Worm (Caenorhabditis elegans) whole organism, midembryonic: ENCODE data around the gene C56E10.3.

Experiments
- T22C8.4 ChIP-seq: fragments of 200-800 bp; sonication (Bioruptor generic); IDR thresholded peaks from 2 replicates; pipeline ENCODE4 v1.3.6; 2022; ENCODE audit warnings: missing genetic modification characterization, missing compliant biosample characterization
- cog-1 ChIP-seq: sonication (generic microtip); optimal IDR thresholded peaks from 2 replicates; lab custom pipeline; 2016; ENCODE audit warnings: missing genetic modification characterization, missing compliant biosample characterization
- flt-1 ChIP-seq: fragments of 200-800 bp; sonication (Bioruptor generic); IDR thresholded peaks from 2 replicates; pipeline ENCODE4 v1.3.6; 2022; ENCODE audit warnings: missing genetic modification characterization, missing compliant biosample characterization
- klf-2 ChIP-seq: fragments of 200-800 bp; sonication (Bioruptor generic); conservative IDR thresholded peaks from 2 replicates; pipeline ENCODE4 v1.3.6; 2022; ENCODE audit warnings: missing genetic modification reagents, missing genetic modification characterization, missing compliant biosample characterization
- med-1 ChIP-seq: sonication (generic microtip); optimal IDR thresholded peaks from 2 replicates; lab custom pipeline; 2017; ENCODE audit warnings: missing genetic modification characterization, mild to moderate bottlenecking, missing compliant biosample characterization, antibody characterized with exemption, missing genetic modification reagents; ENCODE audit not compliant: insufficient read depth
- ref-1 ChIP-seq: fragments of 200-800 bp; sonication (Bioruptor generic); conservative IDR thresholded peaks from 2 replicates; pipeline ENCODE4 v1.3.6; 2022; ENCODE audit warnings: missing genetic modification reagents, missing genetic modification characterization, missing compliant biosample characterization
- tab-1 ChIP-seq: fragments of 200-800 bp; sonication (Bioruptor generic); IDR thresholded peaks from 2 replicates; pipeline ENCODE4 v1.3.6; 2022; ENCODE audit warnings: missing genetic modification characterization, missing compliant biosample characterization
- ztf-23 ChIP-seq: fragments of 200-800 bp; sonication (Bioruptor generic); IDR thresholded peaks from 2 replicates; pipeline ENCODE4 v1.3.6; 2022; ENCODE audit warnings: missing genetic modification reagents, missing genetic modification characterization, missing compliant biosample characterization
- ztf-29 ChIP-seq: fragments of 200-800 bp; sonication (Bioruptor generic); IDR thresholded peaks from 2 replicates; pipeline ENCODE4 v1.3.6; 2022; ENCODE audit warnings: missing genetic modification reagents, missing genetic modification characterization, missing compliant biosample characterization

- TF ChIP-seq ztf-23 (GFP tag; lab: Robert Waterston, UW) = no peak
- no peak for TF ChIP-seq T22C8.4
- no peak for TF ChIP-seq ref-1 (GFP tag; lab: Robert Waterston, UW)
- TF ChIP-seq med-1 (GFP tag; lab: Kevin White, UChicago) = no peak
- no peak for TF ChIP-seq ztf-29 (GFP tag; lab: Robert Waterston, UW)
- no peak for TF ChIP-seq cog-1 (tag; lab: Kevin White, UChicago)
- no peak for TF ChIP-seq tab-1 (GFP tag; lab: Robert Waterston, UW)
- TF ChIP-seq flt-1 (GFP tag; lab: Robert Waterston, UW) = no peak
- no peak for TF ChIP-seq klf-2
Measured at ce11 chrX:6617622-6618021, 27.8 kb upstream of the C56E10.3 start.
